Worm (Caenorhabditis elegans) whole organism, mixed stage, embryonic: ENCODE data around the gene T22D1.8.

Experiments used
- blmp-1 ChIP-seq: fragments of 150-350 bp; optimal IDR thresholded peaks from 2 replicates; lab custom pipeline; 2014; ENCODE audit warnings: missing biosample characterization, missing genetic modification characterization
- ces-1 ChIP-seq: fragments of 150-350 bp; optimal IDR thresholded peaks from 2 replicates; lab custom pipeline; 2014; ENCODE audit warnings: missing biosample characterization, missing genetic modification reagents, missing genetic modification characterization
- hlh-1 ChIP-seq: fragments of 150-350 bp; optimal IDR thresholded peaks from 2 replicates; lab custom pipeline; 2014; ENCODE audit warnings: missing biosample characterization, missing genetic modification reagents, missing genetic modification characterization
- lin-13 ChIP-seq: fragments of 150-350 bp; optimal IDR thresholded peaks from 2 replicates; lab custom pipeline; 2014; ENCODE audit warnings: missing biosample characterization, missing genetic modification characterization
- lin-32 ChIP-seq: fragments of 200-800 bp; sonication (Bioruptor generic); optimal IDR thresholded peaks from 2 replicates; lab custom pipeline; 2018; ENCODE audit warnings: mild to moderate bottlenecking, missing genetic modification characterization, missing compliant biosample characterization
- mep-1 ChIP-seq: fragments of 150-350 bp; optimal IDR thresholded peaks from 2 replicates; lab custom pipeline; 2017; ENCODE audit warnings: missing biosample characterization, missing genetic modification reagents, missing genetic modification characterization, inconsistent platforms
- nhr-12 ChIP-seq: fragments of 150-350 bp; optimal IDR thresholded peaks from 2 replicates; lab custom pipeline; 2014; ENCODE audit warnings: missing biosample characterization, missing genetic modification characterization
- nhr-237 ChIP-seq: fragments of 150-350 bp; optimal IDR thresholded peaks from 2 replicates; lab custom pipeline; 2014; ENCODE audit warnings: missing biosample characterization, missing genetic modification characterization
- pha-4 ChIP-seq: fragments of 150-350 bp; optimal IDR thresholded peaks from 2 replicates; lab custom pipeline; 2018; ENCODE audit warnings: missing biosample characterization, missing genetic modification reagents, missing genetic modification characterization
- sem-2 ChIP-seq: fragments of 200-800 bp; sonication (Bioruptor generic); optimal IDR thresholded peaks from 2 replicates; lab custom pipeline; 2018; ENCODE audit warnings: mild to moderate bottlenecking, missing genetic modification characterization, missing compliant biosample characterization
- snpc-4 ChIP-seq: fragments of 150-350 bp; optimal IDR thresholded peaks from 2 replicates; lab custom pipeline; 2014; ENCODE audit warnings: missing biosample characterization, missing genetic modification characterization
- sptf-1 ChIP-seq: sonication (generic microtip); optimal IDR thresholded peaks from 2 replicates; lab custom pipeline; 2017; ENCODE audit warnings: mild to moderate bottlenecking, missing genetic modification characterization, moderate library complexity, missing compliant biosample characterization
- ztf-11 ChIP-seq: fragments of 150-350 bp; optimal IDR thresholded peaks from 2 replicates; lab custom pipeline; 2014; ENCODE audit warnings: missing biosample characterization, missing genetic modification characterization

DNA sequence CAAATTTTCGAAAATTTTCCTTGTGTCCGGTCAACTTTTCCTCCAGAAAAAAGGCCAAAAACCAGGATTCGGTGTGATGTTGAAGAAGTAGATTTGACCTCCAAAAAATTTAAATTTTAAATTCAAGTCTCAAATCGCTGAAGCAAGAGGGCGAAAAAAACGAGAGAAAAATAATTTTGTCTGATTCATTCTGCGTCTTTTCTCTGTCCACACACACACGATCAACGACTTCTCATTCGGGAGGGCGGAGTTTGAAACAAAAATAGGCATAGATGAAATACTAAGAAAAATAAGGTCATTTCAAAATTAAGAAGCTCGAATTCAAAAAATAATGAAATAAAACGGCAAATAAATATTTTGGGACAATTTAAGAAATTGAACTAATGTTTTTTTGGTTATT, 46.9 kb downstream of the T22D1.8 start, which contains the start of gene R13H7.2:
- TF ChIP-seq ztf-11 (tag; lab: Kevin White, UChicago) = no peak
- no peak for TF ChIP-seq pha-4 (tag; lab: Kevin White, UChicago)
- TF ChIP-seq mep-1 = no peak
- TF ChIP-seq nhr-237 (tag; lab: Kevin White, UChicago) = no peak
- TF ChIP-seq ces-1 (GFP tag; lab: Kevin White, UChicago) = no peak
- no peak for TF ChIP-seq snpc-4 (tag; lab: Kevin White, UChicago)
- no peak for TF ChIP-seq sptf-1 (tag; lab: Kevin White, UChicago)
- TF ChIP-seq lin-32 = no peak
- TF ChIP-seq hlh-1 = no peak
- no peak for TF ChIP-seq sem-2 (GFP tag; lab: Kevin White, UChicago)
- no peak for TF ChIP-seq blmp-1 (tag; lab: Kevin White, UChicago)
- TF ChIP-seq lin-13 (tag; lab: Kevin White, UChicago) = no peak
- TF ChIP-seq nhr-12 (tag; lab: Kevin White, UChicago) = no peak
